Worm (Caenorhabditis elegans): ENCODE measurements around the gene fbxb-57.

The fbxb-57 gene

DNA sequence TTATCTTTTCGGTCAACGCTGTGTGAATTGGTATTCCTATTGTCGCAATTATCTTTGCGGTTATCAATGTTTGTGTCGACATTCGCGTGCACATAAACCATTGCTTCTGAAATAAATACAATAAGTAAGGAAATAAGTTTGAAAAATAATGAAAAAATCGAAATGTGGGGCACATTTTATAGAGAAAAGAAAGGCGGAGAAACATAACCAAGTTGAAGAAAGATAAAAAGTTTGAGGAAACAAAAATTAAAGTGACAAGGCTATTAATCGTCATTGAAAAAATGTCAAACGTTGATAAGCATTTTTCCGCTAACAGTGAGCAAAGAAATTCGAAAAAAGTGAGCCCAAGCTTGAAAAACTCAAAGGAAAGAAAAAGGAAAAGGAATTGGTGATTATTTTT, 33.8 kb downstream of the fbxb-57 start, which contains the start of gene C43D7.4:
C43D7.4 (minus strand) TSS at position 101 of the 400 bp plus-strand sequence.
- no peak for TF ChIP-seq aly-2 (tag; optimal IDR thresholded peaks at IDR 0.05)
- TF ChIP-seq nhr-237 (tag; optimal IDR thresholded peaks at IDR 0.05) = no peak
- TF ChIP-seq skn-1 (tag; optimal IDR thresholded peaks at IDR 0.05) = no peak
- no peak for TF ChIP-seq lin-35 (GFP tag; optimal IDR thresholded peaks at IDR 0.05)
- no peak for TF ChIP-seq lin-39 (tag; optimal IDR thresholded peaks at IDR 0.05)
- TF ChIP-seq fkh-10 (GFP tag; optimal IDR thresholded peaks at IDR 0.05) = no peak
- TF ChIP-seq isw-1 (GFP tag; IDR thresholded peaks at IDR 0.05) = no peak

DNA sequence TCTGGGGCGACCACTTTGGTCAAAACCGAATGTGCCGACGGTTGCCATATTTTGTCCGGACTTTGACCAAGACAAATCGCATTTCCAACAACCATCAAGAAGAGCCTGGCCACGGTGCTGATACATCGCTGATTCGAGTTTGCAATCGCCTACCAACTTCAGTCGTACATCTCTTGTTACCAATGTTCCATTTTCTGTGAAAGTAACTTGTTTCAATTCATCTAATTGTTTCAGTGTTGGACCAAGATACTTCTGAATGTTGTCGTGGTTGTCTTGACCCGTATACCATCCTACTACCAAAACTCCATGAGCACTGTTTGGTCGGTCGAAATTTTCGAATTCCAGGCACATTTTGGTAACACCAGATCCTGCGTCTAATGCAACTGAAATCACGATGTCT, 36.9 kb downstream of the fbxb-57 start:
- no peak for TF ChIP-seq efl-1 (optimal IDR thresholded peaks at IDR 0.05)
- TF ChIP-seq efl-1 (GFP tag; optimal IDR thresholded peaks at IDR 0.05 in 1 of 2) = peak in 1 of 2 experiments; percentile 75
- TF ChIP-seq lin-14 (GFP tag; optimal IDR thresholded peaks at IDR 0.05) = no peak
- no peak for TF ChIP-seq zag-1 (tag; optimal IDR thresholded peaks at IDR 0.05)
- no peak for TF ChIP-seq lsy-2 (tag; optimal IDR thresholded peaks at IDR 0.05)
- no peak for TF ChIP-seq hlh-17 (GFP tag; optimal IDR thresholded peaks at IDR 0.05; ENCODE audit: borderline replicate concordance)

DNA sequence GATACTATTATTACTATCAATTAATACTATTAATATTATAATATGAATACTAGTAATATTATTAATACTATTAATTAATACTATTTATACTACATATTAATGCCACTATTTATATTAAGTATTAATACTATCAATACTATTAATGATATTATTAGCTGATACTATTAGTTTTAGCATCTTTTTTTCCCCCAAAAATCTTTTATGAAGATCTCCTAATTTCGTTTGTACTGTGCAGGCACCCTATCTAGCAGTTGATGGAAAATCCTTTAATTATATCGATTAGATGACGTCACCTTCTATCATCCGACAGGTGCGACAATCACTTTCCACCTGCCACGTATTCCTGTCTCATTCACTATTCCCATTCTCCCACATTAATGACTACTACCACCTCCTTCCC, 40.7 kb downstream of the fbxb-57 start, which contains the start of gene fbxb-65:
fbxb-65 (plus strand) TSS at position 301 of the 400 bp plus-strand sequence.
- TF ChIP-seq hlh-4 (tag; optimal IDR thresholded peaks at IDR 0.05) = peak; percentile 61
- TF ChIP-seq ztf-4 (tag; optimal IDR thresholded peaks at IDR 0.05) = no peak

DNA sequence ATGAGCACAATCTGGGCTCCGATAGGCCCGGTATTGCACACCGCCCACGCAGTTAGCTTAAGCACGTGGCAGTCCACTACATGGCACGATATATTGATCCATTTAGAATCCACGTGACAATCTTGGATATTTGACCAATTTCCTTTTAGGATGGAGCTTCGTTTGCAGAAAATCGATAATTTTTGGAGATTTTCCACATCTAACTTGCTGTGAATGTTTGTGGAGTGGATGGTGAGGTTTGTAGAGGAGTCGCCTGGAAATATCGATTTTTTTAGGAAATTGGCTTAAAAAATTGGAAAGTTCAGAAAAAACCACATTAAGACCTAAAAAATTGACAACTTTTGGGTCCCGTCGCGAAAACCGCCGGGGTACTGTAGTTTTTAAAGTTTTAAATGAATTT, 48.8 kb downstream of the fbxb-57 start:
- TF ChIP-seq ztf-11 (tag; optimal IDR thresholded peaks at IDR 0.05) (no peak), fkh-10 (GFP tag; optimal IDR thresholded peaks at IDR 0.05) (no peak), egl-13 (tag; optimal IDR thresholded peaks at IDR 0.05) (no peak), nhr-12 (tag; optimal IDR thresholded peaks at IDR 0.05) (no peak), elt-3 (tag; optimal IDR thresholded peaks at IDR 0.05) (no peak), sup-37 (GFP tag; optimal IDR thresholded peaks at IDR 0.05) (no peak), mdl-1 (tag; optimal IDR thresholded peaks at IDR 0.05) (no peak), efl-3 (GFP tag; optimal IDR thresholded peaks at IDR 0.05) (no peak), blmp-1 (tag; optimal IDR thresholded peaks at IDR 0.05) (no peak), snu-23 (GFP tag; optimal IDR thresholded peaks at IDR 0.05) (no peak), unc-98 (GFP tag; IDR thresholded peaks at IDR 0.05) (no peak), nhr-71 (tag; optimal IDR thresholded peaks at IDR 0.05) (no peak)
